Worm (Caenorhabditis elegans): Measurements from ENCODE around the gene F47B8.4.
A peak's percentile ranks its signal among the peaks of the same experiment; 100 is the strongest.

DNA sequence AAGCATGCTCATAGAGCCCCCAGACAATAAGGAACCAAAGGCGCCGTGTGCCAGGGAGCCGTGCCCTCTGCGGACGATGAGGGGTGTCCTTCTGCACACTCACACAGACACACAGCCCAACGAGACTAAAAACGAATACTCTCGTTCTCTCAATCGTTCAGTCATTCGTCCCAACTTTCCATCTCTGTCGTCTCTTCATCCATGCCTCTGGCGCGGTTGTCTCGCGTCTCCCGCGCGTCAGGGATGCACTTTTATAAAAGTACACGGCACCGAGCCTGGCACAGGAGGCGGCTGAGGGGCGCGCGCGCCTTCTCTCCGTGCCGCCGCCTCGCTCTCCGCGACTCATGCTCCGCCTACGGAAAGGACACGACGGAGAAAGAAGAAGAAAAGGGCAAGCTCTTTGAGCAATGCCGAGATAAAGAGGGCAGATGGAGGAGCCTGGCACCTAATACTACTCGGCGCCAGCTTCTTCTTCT is 42.1 kb upstream of the F47B8.4 start:
- no peak for TF ChIP-seq ztf-4 (tag; optimal IDR thresholded peaks at IDR 0.05)
- TF ChIP-seq snpc-4 (tag; optimal IDR thresholded peaks at IDR 0.05), result peak; percentile 8
- TF ChIP-seq fos-1 (tag; optimal IDR thresholded peaks at IDR 0.05), result peak; percentile 76
- TF ChIP-seq unc-39 (tag; optimal IDR thresholded peaks at IDR 0.05), result no peak
